Fruit fly (Drosophila melanogaster) whole organism, embryonic: Measurements from ENCODE around the gene CG6870.
A peak's percentile ranks its signal among the peaks of the same experiment; 100 is the strongest.

ENCODE experiments used
- Ada2b ChIP-seq: fragments of 200-800 bp; sonication (Bioruptor generic); IDR thresholded peaks from 2 replicates; pipeline ENCODE4 v1.3.6; 2022; ENCODE audit warnings: missing biosample characterization, missing genetic modification characterization
- Bgb ChIP-seq: fragments of 200-800 bp; sonication (Bioruptor generic); IDR thresholded peaks from 2 replicates; pipeline ENCODE4 v1.3.6; 2022; ENCODE audit warnings: missing biosample characterization, missing genetic modification characterization; ENCODE audit not compliant: partially characterized antibody
- CG10209 ChIP-seq: fragments of 200-800 bp; sonication (Bioruptor generic); optimal IDR thresholded peaks from 3 replicates; lab custom pipeline; 2017; ENCODE audit warnings: missing biosample characterization, mild to moderate bottlenecking, missing genetic modification characterization, missing genetic modification reagents
- CG13894 ChIP-seq: fragments of 200-800 bp; sonication (Bioruptor generic); optimal IDR thresholded peaks from 3 replicates; lab custom pipeline; 2018; ENCODE audit warnings: missing biosample characterization, mild to moderate bottlenecking, missing genetic modification characterization, moderate library complexity
- CG14050 ChIP-seq: fragments of 200-800 bp; sonication (Bioruptor generic); IDR thresholded peaks from 3 replicates; pipeline ENCODE4 v1.3.6; 2022; ENCODE audit warnings: missing biosample characterization, missing genetic modification characterization
- CG15073 ChIP-seq: fragments of 200-800 bp; sonication (Bioruptor generic); optimal IDR thresholded peaks from 2 replicates; lab custom pipeline; 2016; ENCODE audit warnings: missing biosample characterization, missing genetic modification characterization
- CG15479 ChIP-seq: fragments of 200-800 bp; sonication (Bioruptor generic); optimal IDR thresholded peaks from 3 replicates; lab custom pipeline; 2019; ENCODE audit warnings: missing biosample characterization, mild to moderate bottlenecking, missing genetic modification characterization, moderate library complexity
- CG17829 ChIP-seq: fragments of 200-800 bp; optimal IDR thresholded peaks from 2 replicates; lab custom pipeline; 2019; ENCODE audit warnings: missing biosample characterization, mild to moderate bottlenecking, missing genetic modification characterization, moderate library complexity
- CG18011 ChIP-seq: fragments of 200-800 bp; sonication (Bioruptor generic); optimal IDR thresholded peaks from 2 replicates; lab custom pipeline; 2017; ENCODE audit warnings: missing biosample characterization, missing genetic modification characterization, mild to moderate bottlenecking, moderate library complexity, missing genotype
- CG2889 ChIP-seq: fragments of 200-800 bp; sonication (Bioruptor generic); IDR thresholded peaks from 3 replicates; pipeline ENCODE4 v1.3.6; 2022; ENCODE audit warnings: missing biosample characterization, missing genetic modification characterization
- CG3065 ChIP-seq: fragments of 200-800 bp; sonication (Bioruptor generic); optimal IDR thresholded peaks from 2 replicates; lab custom pipeline; 2016; ENCODE audit warnings: missing biosample characterization, missing genetic modification characterization
- CG3163 ChIP-seq: fragments of 200-800 bp; sonication (Bioruptor generic); optimal IDR thresholded peaks from 3 replicates; lab custom pipeline; 2016; ENCODE audit warnings: missing biosample characterization, missing genetic modification characterization
- CG3847 ChIP-seq: fragments of 200-800 bp; sonication (Bioruptor generic); IDR thresholded peaks from 2 replicates; pipeline ENCODE4 v1.3.6; 2022; ENCODE audit warnings: missing biosample characterization, missing genetic modification characterization
- CG4707 ChIP-seq: fragments of 200-800 bp; sonication (Bioruptor generic); optimal IDR thresholded peaks from 2 replicates; lab custom pipeline; 2018; ENCODE audit warnings: missing biosample characterization, mild to moderate bottlenecking, missing genetic modification characterization, moderate library complexity
- CG5245 ChIP-seq: fragments of 200-800 bp; sonication (Bioruptor generic); optimal IDR thresholded peaks from 3 replicates; lab custom pipeline; 2016; ENCODE audit warnings: missing biosample characterization, missing genetic modification characterization
- CG6175 ChIP-seq: fragments of 200-800 bp; sonication (Bioruptor generic); IDR thresholded peaks from 3 replicates; pipeline ENCODE4 v1.3.6; 2022; ENCODE audit warnings: missing biosample characterization, missing genetic modification characterization
- CG6254 ChIP-seq: fragments of 200-800 bp; sonication (Bioruptor generic); optimal IDR thresholded peaks from 3 replicates; lab custom pipeline; 2017; ENCODE audit warnings: mild to moderate bottlenecking, missing biosample characterization, missing genetic modification reagents, missing genetic modification characterization
- CG6791 ChIP-seq: fragments of 200-800 bp; sonication (Bioruptor generic); IDR thresholded peaks from 3 replicates; pipeline ENCODE4 v1.3.6; 2022; ENCODE audit warnings: missing biosample characterization, missing genetic modification characterization; ENCODE audit not compliant: partially characterized antibody
- CG8765 ChIP-seq: fragments of 200-800 bp; sonication (Bioruptor generic); IDR thresholded peaks from 2 replicates; pipeline ENCODE4 v1.3.6; 2022; ENCODE audit warnings: missing biosample characterization, missing genetic modification characterization
- CHES-1-like ChIP-seq: fragments of 200-800 bp; sonication (Bioruptor generic); optimal IDR thresholded peaks from 2 replicates; lab custom pipeline; 2016; ENCODE audit warnings: missing biosample characterization, missing genetic modification characterization
- CTCF ChIP-seq: fragments of 200-800 bp; sonication (Bioruptor generic); optimal IDR thresholded peaks from 2 replicates; lab custom pipeline; 2017; ENCODE audit warnings: missing biosample characterization, mild to moderate bottlenecking, missing genetic modification characterization, moderate library complexity
- Camta ChIP-seq: fragments of 200-800 bp; sonication (Bioruptor generic); optimal IDR thresholded peaks from 2 replicates; lab custom pipeline; 2016; ENCODE audit warnings: missing biosample characterization, missing genetic modification characterization
- D19B ChIP-seq: fragments of 200-800 bp; sonication (Bioruptor generic); optimal IDR thresholded peaks from 2 replicates; lab custom pipeline; 2017; ENCODE audit warnings: missing biosample characterization, mild to moderate bottlenecking, missing genetic modification characterization
- E2f1 ChIP-seq: fragments of 200-800 bp; sonication (Bioruptor generic); IDR thresholded peaks from 2 replicates; pipeline ENCODE4 v1.3.6; 2022; ENCODE audit warnings: missing biosample characterization, missing genetic modification characterization
- Gug ChIP-seq: fragments of 200-800 bp; sonication (Bioruptor generic); IDR thresholded peaks from 4 replicates; pipeline ENCODE4 v1.3.6; 2022; ENCODE audit warnings: missing biosample characterization, missing genetic modification characterization
- HLH54F ChIP-seq: fragments of 200-800 bp; sonication (Bioruptor generic); optimal IDR thresholded peaks from 3 replicates; lab custom pipeline; 2016; ENCODE audit warnings: missing biosample characterization, missing genetic modification characterization
- Hr3 ChIP-seq: fragments of 200-800 bp; sonication (Bioruptor generic); optimal IDR thresholded peaks from 3 replicates; lab custom pipeline; 2016; ENCODE audit warnings: missing biosample characterization, missing genetic modification characterization
- Jarid2 ChIP-seq: fragments of 200-800 bp; sonication (Bioruptor generic); optimal IDR thresholded peaks from 3 replicates; lab custom pipeline; 2017; ENCODE audit warnings: mild to moderate bottlenecking, missing biosample characterization, missing genetic modification reagents, missing genetic modification characterization
- Kr ChIP-seq: fragments of 200-800 bp; sonication (Bioruptor generic); optimal IDR thresholded peaks from 2 replicates; lab custom pipeline; 2017; ENCODE audit warnings: missing biosample characterization, mild to moderate bottlenecking, missing genetic modification characterization
- Meics ChIP-seq: fragments of 200-800 bp; sonication (Bioruptor generic); optimal IDR thresholded peaks from 2 replicates; lab custom pipeline; 2017; ENCODE audit warnings: missing biosample characterization, mild to moderate bottlenecking, missing genetic modification characterization
- Sry-β ChIP-seq: fragments of 200-800 bp; sonication (Bioruptor generic); optimal IDR thresholded peaks from 2 replicates; lab custom pipeline; 2018; ENCODE audit warnings: missing biosample characterization, mild to moderate bottlenecking, missing genetic modification characterization, moderate library complexity
- Tbp ChIP-seq: fragments of >200 bp; optimal IDR thresholded peaks from 2 replicates; lab custom pipeline; 2018; ENCODE audit warnings: missing biosample characterization, missing genetic modification characterization
- bcd ChIP-seq: fragments of 200-800 bp; sonication (Bioruptor generic); optimal IDR thresholded peaks from 2 replicates; lab custom pipeline; 2017; ENCODE audit warnings: missing biosample characterization, mild to moderate bottlenecking, missing genetic modification characterization
- btn ChIP-seq: fragments of 200-800 bp; sonication (Bioruptor generic); optimal IDR thresholded peaks from 2 replicates; lab custom pipeline; 2016; ENCODE audit warnings: missing biosample characterization, missing genetic modification characterization
- crol ChIP-seq: fragments of 200-800 bp; sonication (Bioruptor generic); IDR thresholded peaks from 2 replicates; pipeline ENCODE4 v1.3.6; 2022; ENCODE audit warnings: missing biosample characterization, missing genetic modification characterization
- dimm ChIP-seq: fragments of 200-800 bp; sonication (Bioruptor generic); IDR thresholded peaks from 2 replicates; pipeline ENCODE4 v1.3.6; 2022; ENCODE audit warnings: missing biosample characterization, missing genetic modification characterization
- dpn ChIP-seq, 2 experiments: fragments of 200-800 bp; sonication (Bioruptor generic); optimal IDR thresholded peaks; 3 replicates each; lab custom pipeline; 2016; ENCODE audit warnings: missing biosample characterization in 2 of 2, missing genetic modification characterization in 2 of 2
- eve ChIP-seq, 2 experiments: fragments of >200 bp; optimal IDR thresholded peaks; 2 replicates each; lab custom pipeline; 2017; ENCODE audit warnings: missing biosample characterization in 2 of 2, missing genetic modification characterization in 2 of 2
- fd64A ChIP-seq: fragments of 200-800 bp; sonication (Bioruptor generic); optimal IDR thresholded peaks from 3 replicates; lab custom pipeline; 2018; ENCODE audit warnings: missing biosample characterization, mild to moderate bottlenecking, missing genetic modification characterization
- gem ChIP-seq: fragments of 200-800 bp; sonication (Bioruptor generic); optimal IDR thresholded peaks from 2 replicates; lab custom pipeline; 2019; ENCODE audit warnings: missing biosample characterization, mild to moderate bottlenecking, missing genetic modification characterization, moderate library complexity
- ham ChIP-seq: fragments of 200-800 bp; sonication (Bioruptor generic); IDR thresholded peaks from 2 replicates; pipeline ENCODE4 v1.3.6; 2022; ENCODE audit warnings: missing biosample characterization, missing genetic modification characterization
- insv ChIP-seq, 2 experiments: fragments of 200-800 bp; sonication (Bioruptor generic); optimal IDR thresholded peaks; 3 replicates each; lab custom pipeline; 2016 to 2018; ENCODE audit warnings: missing biosample characterization in 2 of 2, missing genetic modification characterization in 2 of 2
- nerfin-1 ChIP-seq: fragments of 200-800 bp; sonication (Bioruptor generic); optimal IDR thresholded peaks from 3 replicates; lab custom pipeline; 2019; ENCODE audit warnings: missing biosample characterization, mild to moderate bottlenecking, missing genetic modification characterization, moderate library complexity
- odd ChIP-seq: fragments of 200-800 bp; sonication (Bioruptor generic); optimal IDR thresholded peaks from 2 replicates; lab custom pipeline; 2017; ENCODE audit warnings: missing biosample characterization, mild to moderate bottlenecking, missing genetic modification characterization
- onecut ChIP-seq: fragments of 200-800 bp; sonication (Bioruptor generic); IDR thresholded peaks from 2 replicates; pipeline ENCODE4 v1.3.6; 2022; ENCODE audit warnings: missing biosample characterization, missing genetic modification characterization
- org-1 ChIP-seq: fragments of 200-800 bp; sonication (Bioruptor generic); optimal IDR thresholded peaks from 2 replicates; lab custom pipeline; 2017; ENCODE audit warnings: missing biosample characterization, missing genetic modification characterization
- pan ChIP-seq, 4 experiments: fragments of >200 bp in 3 of 4; fragments of 200-800 bp in 1 of 4; sonication (Bioruptor generic) in 1 of 4; optimal IDR thresholded peaks in 3 of 4; IDR thresholded peaks in 1 of 4; 2 replicates each; pipeline versions ENCODE4 v1.3.6 to Lab custom; 2017 to 2022; ENCODE audit warnings: missing biosample characterization in 2 of 4, missing genetic modification characterization in 2 of 4, mixed read lengths in 1 of 4
- psq ChIP-seq: fragments of 200-800 bp; sonication (Bioruptor generic); optimal IDR thresholded peaks from 2 replicates; lab custom pipeline; 2017; ENCODE audit warnings: missing biosample characterization, missing genetic modification characterization
- pzg ChIP-seq: fragments of 200-800 bp; sonication (Bioruptor generic); optimal IDR thresholded peaks from 3 replicates; lab custom pipeline; 2018; ENCODE audit warnings: missing biosample characterization, mild to moderate bottlenecking, missing genetic modification characterization, moderate library complexity
- wdn ChIP-seq: fragments of 200-800 bp; sonication (Bioruptor generic); IDR thresholded peaks from 2 replicates; pipeline ENCODE4 v1.3.6; 2022; ENCODE audit warnings: missing biosample characterization, missing genetic modification characterization

The CG6870 gene

dm6 chr2L:17588173-17589082 lies 3.7 kb downstream of the CG6870 start (continued):
- no peak for TF ChIP-seq Gug (GFP tag; lab: Robert Waterston, UW)
- TF ChIP-seq CG8765 (GFP tag; lab: Robert Waterston, UW) = no peak
- no peak for TF ChIP-seq btn (GFP tag; lab: Kevin White, UChicago)
- TF ChIP-seq CG6254 (GFP tag; lab: Kevin White, UChicago) = no peak
- TF ChIP-seq onecut (GFP tag; lab: Robert Waterston, UW) = no peak
- no peak for TF ChIP-seq HLH54F
- no peak for TF ChIP-seq CHES-1-like (GFP tag; lab: Kevin White, UChicago)
- TF ChIP-seq CTCF (GFP tag; lab: Kevin White, UChicago) = no peak
- TF ChIP-seq CG3065 (GFP tag; lab: Kevin White, UChicago) = no peak
- peak; percentile 21 for TF ChIP-seq bcd (GFP tag; lab: Kevin White, UChicago)
- no peak for TF ChIP-seq CG15073 (GFP tag; lab: Kevin White, UChicago)
- TF ChIP-seq eve (GFP tag; optimal IDR thresholded peaks at IDR 0.05; lab: Kevin White, UChicago) = no peak
- peak; percentile 15 for TF ChIP-seq nerfin-1 (tag; lab: Kevin White, UChicago)
- peak; percentile 38 for TF ChIP-seq Hr3
- no peak for TF ChIP-seq pzg
- no peak for TF ChIP-seq odd (GFP tag; lab: Kevin White, UChicago)
- no peak for TF ChIP-seq dimm
- no peak for TF ChIP-seq Kr (GFP tag; lab: Kevin White, UChicago)
- TF ChIP-seq dpn (GFP tag; optimal IDR thresholded peaks at IDR 0.05; lab: Kevin White, UChicago) = no peak
- no peak for TF ChIP-seq psq (GFP tag; lab: Kevin White, UChicago)
- no peak for TF ChIP-seq Tbp (GFP tag; lab: Kevin White, UChicago)
- peak; percentile 49 for TF ChIP-seq CG13894 (tag; lab: Kevin White, UChicago)
- TF ChIP-seq CG2889 (GFP tag; lab: Robert Waterston, UW) = no peak
- TF ChIP-seq crol (GFP tag; lab: Robert Waterston, UW) = peak; percentile 64
- no peak for TF ChIP-seq CG15479 (GFP tag; lab: Kevin White, UChicago)
- TF ChIP-seq CG3163 (GFP tag; lab: Kevin White, UChicago) = no peak
- TF ChIP-seq Meics (GFP tag; lab: Kevin White, UChicago) = peak; percentile 47
- no peak for TF ChIP-seq ham
- no peak for TF ChIP-seq D19B (GFP tag; lab: Kevin White, UChicago)
- TF ChIP-seq CG18011 = no peak
- no peak for TF ChIP-seq Sry-β (GFP tag; lab: Kevin White, UChicago)
- no peak for TF ChIP-seq Bgb
- TF ChIP-seq pan (optimal IDR thresholded peaks at IDR 0.05; lab: Kevin White, UChicago) = no peak
- TF ChIP-seq pan (GFP tag; optimal IDR thresholded peaks at IDR 0.05 in 1 of 2, IDR thresholded peaks at IDR 0.05 in 1 of 2) = no peak
- TF ChIP-seq gem (tag; lab: Kevin White, UChicago) = peak; percentile 82
- TF ChIP-seq Ada2b = no peak
- TF ChIP-seq fd64A (GFP tag; lab: Kevin White, UChicago) = no peak
- TF ChIP-seq org-1 (GFP tag; lab: Kevin White, UChicago) = peak; percentile 22
- TF ChIP-seq CG10209 (GFP tag; lab: Kevin White, UChicago) = peak; percentile 13
- TF ChIP-seq wdn (GFP tag; lab: Robert Waterston, UW) = no peak
- TF ChIP-seq Camta (GFP tag; lab: Kevin White, UChicago) = no peak
- TF ChIP-seq Jarid2 (GFP tag; lab: Kevin White, UChicago) = no peak
- no peak for TF ChIP-seq insv (GFP tag; optimal IDR thresholded peaks at IDR 0.05; lab: Kevin White, UChicago)
- TF ChIP-seq CG3847 = no peak
- no peak for TF ChIP-seq CG6175 (GFP tag; lab: Robert Waterston, UW)
- TF ChIP-seq CG14050 = no peak
- no peak for TF ChIP-seq E2f1 (GFP tag; lab: Robert Waterston, UW)
- no peak for TF ChIP-seq CG6791 (GFP tag; lab: Robert Waterston, UW)
- no peak for TF ChIP-seq CG4707
- TF ChIP-seq CG5245 = no peak
- peak; percentile 68 for TF ChIP-seq CG17829 (tag; lab: Kevin White, UChicago)
